Worm (Caenorhabditis elegans): ENCODE results near the gene hyls-1.
A peak's percentile ranks its signal among the peaks of the same experiment; 100 is the strongest.

hyls-1 gene

ce11 chrV:7236694-7237093 lies 487 bp upstream of the hyls-1 start:
- TF ChIP-seq efl-1 (optimal IDR thresholded peaks at IDR 0.05) (no peak), efl-1 (GFP tag; optimal IDR thresholded peaks at IDR 0.05 in 1 of 2) (peak in 1 of 2 experiments; percentile 93), dsc-1 (tag; optimal IDR thresholded peaks at IDR 0.05) (no peak)

DNA sequence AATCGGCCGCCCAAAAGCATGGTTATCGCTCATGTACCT lies 268 bp upstream of the hyls-1 start, which contains the start of gene hpo-9:
hpo-9 (minus strand) TSS at position 37 of the 39 bp plus-strand sequence.
- TF ChIP-seq unc-98 (GFP tag; IDR thresholded peaks at IDR 0.05) (no peak), egl-13 (tag; optimal IDR thresholded peaks at IDR 0.05) (no peak), swsn-7 (tag; optimal IDR thresholded peaks at IDR 0.05) (no peak), nhr-47 (tag; optimal IDR thresholded peaks at IDR 0.05) (no peak), ceh-82 (tag; optimal IDR thresholded peaks at IDR 0.05) (no peak), zip-4 (GFP tag; optimal IDR thresholded peaks at IDR 0.05) (no peak), nhr-77 (tag; optimal IDR thresholded peaks at IDR 0.05) (no peak), nhr-237 (tag; optimal IDR thresholded peaks at IDR 0.05) (no peak), fkh-10 (GFP tag; optimal IDR thresholded peaks at IDR 0.05) (no peak), hlh-4 (tag; optimal IDR thresholded peaks at IDR 0.05) (no peak), nhr-90 (tag; optimal IDR thresholded peaks at IDR 0.05; ENCODE audit: poor library complexity) (no peak), pqm-1 (tag; optimal IDR thresholded peaks at IDR 0.05) (no peak)

DNA sequence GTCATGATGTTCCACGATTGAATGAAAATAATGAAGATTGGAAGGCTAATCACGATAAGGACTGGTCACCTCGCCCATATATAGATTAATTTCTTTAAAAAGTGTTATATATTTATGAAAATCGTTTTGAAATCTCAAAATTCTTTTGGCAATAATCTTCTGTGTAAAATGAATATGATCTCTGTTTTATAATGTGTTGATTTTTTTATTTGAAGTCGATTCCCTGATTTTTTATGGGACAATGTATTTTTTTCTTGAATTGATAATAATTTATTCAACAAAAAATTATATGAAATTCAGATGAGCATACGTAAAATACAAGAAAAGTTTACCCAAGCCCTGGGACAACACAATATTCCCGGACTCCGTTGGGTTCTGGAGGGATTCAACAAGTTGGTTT lies 2.3 kb downstream of the hyls-1 start, which contains the start of gene C05C8.1:
C05C8.1 (plus strand) TSS at position 301 of the 400 bp plus-strand sequence.
- no peak for TF ChIP-seq unc-62 (GFP tag; optimal IDR thresholded peaks at IDR 0.05)
- no peak for TF ChIP-seq unc-98 (GFP tag; IDR thresholded peaks at IDR 0.05)
- TF ChIP-seq ztf-11 (tag; optimal IDR thresholded peaks at IDR 0.05) = no peak
- no peak for TF ChIP-seq blmp-1 (tag; optimal IDR thresholded peaks at IDR 0.05)
- no peak for TF ChIP-seq Y116A8C.19 (tag; optimal IDR thresholded peaks at IDR 0.05; ENCODE audit: borderline replicate concordance)
- TF ChIP-seq unc-130 (tag; optimal IDR thresholded peaks at IDR 0.05) = no peak
- TF ChIP-seq elt-2 (tag; optimal IDR thresholded peaks at IDR 0.05) = no peak
- no peak for TF ChIP-seq lin-13 (GFP tag; optimal IDR thresholded peaks at IDR 0.05)
- no peak for TF ChIP-seq pag-3 (tag; optimal IDR thresholded peaks at IDR 0.05; ENCODE audit: borderline replicate concordance, insufficient read depth)
- TF ChIP-seq tbx-2 (tag; optimal IDR thresholded peaks at IDR 0.05) = no peak
- no peak for TF ChIP-seq hpl-2 (GFP tag; optimal IDR thresholded peaks at IDR 0.05)
- no peak for TF ChIP-seq sup-37 (GFP tag; optimal IDR thresholded peaks at IDR 0.05)
- no peak for TF ChIP-seq zip-4 (GFP tag; optimal IDR thresholded peaks at IDR 0.05)
- no peak for TF ChIP-seq rnt-1 (tag; optimal IDR thresholded peaks at IDR 0.05)
- TF ChIP-seq pax-3 (tag; optimal IDR thresholded peaks at IDR 0.05) = no peak
- no peak for TF ChIP-seq mdl-1 (tag; optimal IDR thresholded peaks at IDR 0.05)
- no peak for TF ChIP-seq lin-15B (tag; optimal IDR thresholded peaks at IDR 0.05)
- no peak for TF ChIP-seq snu-23 (GFP tag; optimal IDR thresholded peaks at IDR 0.05)
- no peak for TF ChIP-seq aly-2 (tag; optimal IDR thresholded peaks at IDR 0.05)

DNA sequence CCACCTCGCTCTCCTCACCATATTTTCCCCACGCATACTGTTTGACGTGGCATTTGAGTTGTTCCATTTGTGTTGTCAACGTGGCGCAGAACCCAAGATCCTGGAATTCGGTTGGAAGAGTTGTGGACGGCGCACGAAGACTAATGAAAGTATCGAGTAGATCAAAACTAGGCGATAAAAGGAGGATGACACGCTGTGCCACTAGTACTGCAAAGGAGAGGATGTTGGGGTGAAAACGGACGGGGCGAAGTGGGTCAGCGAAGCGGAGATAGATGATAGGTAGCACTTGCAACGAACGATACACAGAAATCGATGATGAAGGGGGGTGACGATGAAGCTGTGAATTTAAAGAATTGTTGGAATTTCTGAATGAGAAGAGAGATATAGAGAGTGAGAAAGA lies 9.8 kb downstream of the hyls-1 start, which contains the start of gene C05C8.7:
C05C8.7 (minus strand) TSS at position 100 of the 400 bp plus-strand sequence.
- TF ChIP-seq blmp-1 (tag; optimal IDR thresholded peaks at IDR 0.05) = peak; percentile 92
- no peak for TF ChIP-seq lin-35 (GFP tag; optimal IDR thresholded peaks at IDR 0.05)
- no peak for TF ChIP-seq nhr-11 (tag; optimal IDR thresholded peaks at IDR 0.05)

ce11 chrV:7248227-7248953 lies 11.2 kb downstream of the hyls-1 start:
- TF ChIP-seq elt-2 (tag; optimal IDR thresholded peaks at IDR 0.05) = no peak
- TF ChIP-seq elt-3 (tag; optimal IDR thresholded peaks at IDR 0.05) = peak in 1 of 6 experiments; percentile 48
- peak; percentile 58 for TF ChIP-seq nhr-85 (tag)

All from whole organism, L1 larva.